Worm (Caenorhabditis elegans): ENCODE measurements around the gene C23G10.5.

C23G10.5 gene

DNA sequence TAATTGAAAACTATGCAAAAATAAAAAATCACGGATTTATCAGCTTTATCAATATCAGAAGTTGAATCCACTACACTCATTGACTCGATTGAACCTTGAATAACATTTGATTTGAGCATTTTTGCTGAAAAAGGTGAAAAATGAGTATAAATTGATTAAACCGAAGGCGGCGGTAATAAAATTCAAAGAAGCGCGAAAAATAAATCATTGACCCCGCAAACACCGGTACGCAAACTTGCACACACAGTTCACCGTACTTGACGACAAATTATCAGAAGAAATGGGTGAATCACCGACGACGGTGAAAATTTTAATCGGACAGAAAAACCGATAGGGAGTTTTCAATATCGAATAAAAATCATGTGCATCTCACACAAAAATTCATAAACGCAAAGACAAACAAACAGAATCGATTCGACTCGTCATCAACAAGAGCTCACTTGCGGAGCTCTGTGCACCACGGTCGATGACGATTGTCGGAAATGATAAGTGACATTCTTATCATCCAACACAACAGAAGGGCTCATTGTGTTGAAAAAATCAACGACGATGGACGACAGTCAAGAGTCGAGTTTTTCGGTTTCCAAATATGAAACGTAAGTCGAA is 41.3 kb upstream of the C23G10.5 start, which contains the start of the genes wht-7 and Y42G9A.1:
TSS of gene wht-7 (minus strand) at position 131 of the 606 bp plus-strand sequence.
TSS of gene Y42G9A.1 (plus strand) at position 495 of the 606 bp plus-strand sequence.
- TF ChIP-seq dmd-6 (GFP tag; IDR thresholded peaks at IDR 0.05) (peak; percentile 80), lsy-2 (tag; optimal IDR thresholded peaks at IDR 0.05) (peak in 1 of 2 experiments; percentile 5), nhr-48 (tag; optimal IDR thresholded peaks at IDR 0.05) (peak; percentile 50), hlh-30 (tag; optimal IDR thresholded peaks at IDR 0.05; ENCODE audit: insufficient read depth) (peak; percentile 48), pqm-1 (tag; optimal IDR thresholded peaks at IDR 0.05) (peak; percentile 26), Y48G9A.11 (GFP tag; IDR thresholded peaks at IDR 0.05) (peak; percentile 42; the same call in 1 of the 2 replicates), hlh-11 (tag; optimal IDR thresholded peaks at IDR 0.05) (peak; percentile 71), mdt-29 (GFP tag; IDR thresholded peaks at IDR 0.05) (no peak), dve-1 (tag; optimal IDR thresholded peaks at IDR 0.05; ENCODE audit: insufficient read depth) (peak; percentile 68), dpl-1 (GFP tag; optimal IDR thresholded peaks at IDR 0.05) (no peak), daf-16 (GFP tag; optimal IDR thresholded peaks at IDR 0.05) (no peak), daf-16 (tag; optimal IDR thresholded peaks at IDR 0.05) (peak; percentile 92), saeg-2 (GFP tag; IDR thresholded peaks at IDR 0.05) (0 out of 2 replicates have a peak, but pooled peaks have one; percentile 23), nhr-28 (tag; optimal IDR thresholded peaks at IDR 0.05) (peak; percentile 24), mxl-3 (GFP tag; optimal IDR thresholded peaks at IDR 0.05) (peak; percentile 25), arid-1 (GFP tag; conservative IDR thresholded peaks at IDR 0.05) (0 out of 2 replicates have a peak, but pooled peaks have one; percentile 7), hmg-1.1 (GFP tag; IDR thresholded peaks at IDR 0.05) (no peak), php-3 (GFP tag; IDR thresholded peaks at IDR 0.05) (0 out of 2 replicates have a peak, but pooled peaks have one; percentile 46), lin-1 (GFP tag; IDR thresholded peaks at IDR 0.05) (peak; percentile 32; the same call in 1 of the 2 replicates), ces-1 (GFP tag; optimal IDR thresholded peaks at IDR 0.05) (no peak), nhr-102 (tag; optimal IDR thresholded peaks at IDR 0.05) (peak; percentile 4)

DNA sequence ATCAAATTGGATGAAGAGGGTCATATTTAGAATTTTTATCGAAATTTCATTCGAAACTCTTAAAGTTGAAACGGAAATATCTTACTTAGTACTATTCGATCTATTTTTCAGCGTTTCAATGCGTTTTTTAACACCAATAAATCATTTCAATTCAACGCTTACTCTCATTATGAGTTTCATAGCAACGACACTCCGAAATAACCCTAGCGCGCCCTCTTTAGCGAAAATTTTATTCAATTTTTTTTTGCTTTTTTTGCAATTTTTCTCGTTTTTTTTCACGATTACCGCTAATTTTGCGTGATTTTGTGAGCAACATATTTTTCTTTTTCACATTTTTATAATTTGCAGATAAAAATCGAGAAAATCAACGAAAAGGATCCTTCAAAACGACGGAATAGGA is 38.8 kb upstream of the C23G10.5 start:
- TF ChIP-seq Y48G9A.11 (GFP tag; IDR thresholded peaks at IDR 0.05): peak; percentile 71; the same call in 1 of the 2 replicates

DNA sequence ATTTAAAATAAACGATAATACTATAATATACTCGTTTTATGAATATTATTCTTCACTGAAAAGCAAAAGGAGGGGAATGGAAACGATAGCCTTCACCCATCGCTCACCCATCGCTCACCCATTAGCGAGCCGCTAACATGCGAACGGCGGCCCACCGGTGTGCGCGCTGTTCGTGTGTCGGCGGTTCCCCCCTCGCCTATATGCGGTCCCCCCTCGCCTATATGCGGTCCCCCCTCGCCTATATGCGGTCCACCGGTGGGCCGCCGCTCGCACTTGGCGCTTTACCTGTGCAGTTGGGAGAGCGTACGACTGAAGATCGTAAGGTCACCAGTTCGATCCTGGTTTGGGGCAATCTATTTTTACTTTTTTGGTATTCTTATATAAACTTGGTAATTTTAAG is 37.8 kb upstream of the C23G10.5 start:
- TF ChIP-seq set-16 (GFP tag; IDR thresholded peaks at IDR 0.05) (peak; percentile 93), egl-43 (GFP tag; IDR thresholded peaks at IDR 0.05) (0 out of 2 replicates have a peak, but pooled peaks have one; percentile 17)

- no peak for TF ChIP-seq nhr-111 (GFP tag; optimal IDR thresholded peaks at IDR 0.05)
- TF ChIP-seq zfp-3 (GFP tag; conservative IDR thresholded peaks at IDR 0.05): no peak
- no peak for TF ChIP-seq pha-4 (GFP tag; IDR thresholded peaks at IDR 0.05)
- no peak for TF ChIP-seq pha-4 (tag; optimal IDR thresholded peaks at IDR 0.05)
- TF ChIP-seq unc-62 (GFP tag; optimal IDR thresholded peaks at IDR 0.05 in 1 of 2): peak in 1 of 2 experiments; percentile 76
- no peak for TF ChIP-seq unc-62 (tag; optimal IDR thresholded peaks at IDR 0.05)
- no peak for TF ChIP-seq saeg-2 (GFP tag; IDR thresholded peaks at IDR 0.05)
- TF ChIP-seq aha-1 (tag): peak; percentile 67
- TF ChIP-seq spr-1 (tag; optimal IDR thresholded peaks at IDR 0.05): no peak
- no peak for TF ChIP-seq dpl-1 (GFP tag; optimal IDR thresholded peaks at IDR 0.05)
- no peak for TF ChIP-seq ceh-28 (tag; optimal IDR thresholded peaks at IDR 0.05)
Measured at ce11 chrIII:6154586-6154985, 36.3 kb upstream of the C23G10.5 start.

DNA sequence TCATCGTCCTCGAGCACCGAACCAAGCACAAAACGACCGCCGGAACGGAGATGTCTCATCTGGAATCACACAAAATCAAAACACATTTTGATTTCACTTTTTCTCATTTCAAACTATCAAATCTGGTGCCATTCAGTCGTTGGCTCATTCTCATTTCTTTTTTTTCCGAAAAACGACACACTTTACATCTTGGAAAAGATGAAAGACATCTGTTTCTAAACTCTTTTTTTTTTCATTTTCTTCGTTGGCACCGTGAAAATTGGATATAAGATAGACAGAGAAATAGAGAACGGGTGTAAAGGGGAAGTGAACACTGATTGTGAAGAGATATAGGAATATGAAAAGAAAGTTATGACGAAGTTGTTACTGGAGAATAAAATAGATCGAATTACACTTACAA is 35.1 kb upstream of the C23G10.5 start:
- TF ChIP-seq mxl-2 (GFP tag; conservative IDR thresholded peaks at IDR 0.05) (no peak), zag-1 (tag; optimal IDR thresholded peaks at IDR 0.05) (no peak), sdz-12 (GFP tag; optimal IDR thresholded peaks at IDR 0.05) (no peak), lin-1 (GFP tag; IDR thresholded peaks at IDR 0.05) (no peak), ceh-82 (tag; optimal IDR thresholded peaks at IDR 0.05) (no peak), F44E2.7 (GFP tag; IDR thresholded peaks at IDR 0.05) (no peak), lsy-2 (tag; optimal IDR thresholded peaks at IDR 0.05) (no peak), hif-1 (tag; optimal IDR thresholded peaks at IDR 0.05) (no peak), duxl-1 (tag; optimal IDR thresholded peaks at IDR 0.05; ENCODE audit: poor library complexity) (no peak), lin-13 (GFP tag; optimal IDR thresholded peaks at IDR 0.05) (no peak), pqm-1 (tag; optimal IDR thresholded peaks at IDR 0.05) (no peak), F10B5.3 (tag; optimal IDR thresholded peaks at IDR 0.05) (no peak), nhr-42 (GFP tag; IDR thresholded peaks at IDR 0.05) (no peak), dmd-6 (GFP tag; IDR thresholded peaks at IDR 0.05) (no peak)

Data from whole organism, L4 larva.